Worm (Caenorhabditis elegans) whole organism, L1 larva: ENCODE data around the gene acs-1.
A peak's percentile ranks its signal among the peaks of the same experiment; 100 is the strongest.

Experiments used
- C04F5.9 ChIP-seq: sonication (generic microtip); optimal IDR thresholded peaks from 2 replicates; lab custom pipeline; 2016; ENCODE audit warnings: missing genetic modification characterization, missing compliant biosample characterization
- C16A3.4 ChIP-seq: fragments of 150-350 bp; optimal IDR thresholded peaks from 2 replicates; lab custom pipeline; 2014; ENCODE audit warnings: missing biosample characterization, missing genetic modification characterization
- F16B12.6 ChIP-seq: fragments of 150-350 bp; optimal IDR thresholded peaks from 2 replicates; lab custom pipeline; 2014; ENCODE audit warnings: missing biosample characterization, missing genetic modification characterization
- aha-1 ChIP-seq: fragments of 150-350 bp; optimal IDR thresholded peaks from 2 replicates; lab custom pipeline; 2014; ENCODE audit warnings: missing biosample characterization, missing genetic modification characterization
- aly-2 ChIP-seq: fragments of 150-350 bp; optimal IDR thresholded peaks from 2 replicates; lab custom pipeline; 2014; ENCODE audit warnings: missing biosample characterization, missing genetic modification characterization
- ama-1 ChIP-seq: fragments of 150-350 bp; optimal IDR thresholded peaks from 2 replicates; lab custom pipeline; 2014
- ceh-8 ChIP-seq: fragments of 200-800 bp; sonication (Bioruptor generic); optimal IDR thresholded peaks from 2 replicates; lab custom pipeline; 2018; ENCODE audit warnings: mild to moderate bottlenecking, missing genetic modification characterization, moderate library complexity, missing compliant biosample characterization
- ceh-82 ChIP-seq, 3 experiments: fragments of 150-350 bp in 1 of 3; sonication (generic microtip) in 2 of 3; optimal IDR thresholded peaks; 2 replicates each; lab custom pipeline; 2014 to 2017; ENCODE audit warnings: missing biosample characterization in 3 of 3, missing genetic modification characterization in 3 of 3
- ceh-88 ChIP-seq: fragments of 200-800 bp; sonication (Bioruptor generic); IDR thresholded peaks from 2 replicates; pipeline ENCODE4 v1.3.6; 2022; ENCODE audit warnings: missing genetic modification characterization, missing compliant biosample characterization
- ces-1 ChIP-seq: fragments of 150-350 bp; optimal IDR thresholded peaks from 2 replicates; lab custom pipeline; 2014; ENCODE audit warnings: missing biosample characterization, missing genetic modification reagents, missing genetic modification characterization
- dpl-1 ChIP-seq, 3 experiments: fragments of 150-350 bp in 2 of 3; sonication (generic microtip) in 1 of 3; optimal IDR thresholded peaks; 2 replicates each; lab custom pipeline; 2014 to 2017; ENCODE audit warnings: missing biosample characterization in 3 of 3, missing genetic modification characterization in 3 of 3, missing genetic modification reagents in 3 of 3
- dsc-1 ChIP-seq: sonication (generic microtip); optimal IDR thresholded peaks from 2 replicates; lab custom pipeline; 2016; ENCODE audit warnings: mild to moderate bottlenecking, missing genetic modification characterization, missing compliant biosample characterization
- efl-1 ChIP-seq, 4 experiments: fragments of 150-350 bp; optimal IDR thresholded peaks in 3 of 4; peaks in 1 of 4; 1 replicate in 1 of 4; 2 replicates in 3 of 4; lab custom pipeline; 2014; ENCODE audit warnings: missing biosample characterization in 2 of 4, missing genetic modification characterization in 2 of 4, missing genetic modification reagents in 2 of 4
- egl-27 ChIP-seq, 2 experiments: fragments of 150-350 bp in 1 of 2; sonication (generic microtip); optimal IDR thresholded peaks; 3 replicates each; lab custom pipeline; 2017 to 2018; ENCODE audit warnings: missing biosample characterization in 2 of 2, missing genetic modification characterization in 2 of 2, missing genetic modification reagents in 2 of 2
- elt-2 ChIP-seq: sonication (generic microtip); optimal IDR thresholded peaks from 2 replicates; lab custom pipeline; 2016; ENCODE audit warnings: missing genetic modification characterization, mild to moderate bottlenecking, inconsistent platforms, missing compliant biosample characterization, missing genetic modification reagents
- ets-5 ChIP-seq: fragments of 200-800 bp; sonication (Bioruptor generic); IDR thresholded peaks from 2 replicates; pipeline ENCODE4 v1.3.6; 2022; ENCODE audit warnings: missing genetic modification characterization, missing compliant biosample characterization
- fos-1 ChIP-seq: fragments of 150-350 bp; optimal IDR thresholded peaks from 2 replicates; lab custom pipeline; 2014; ENCODE audit warnings: missing biosample characterization, missing genetic modification characterization
- grh-1 ChIP-seq: fragments of 200-800 bp; sonication (Bioruptor generic); IDR thresholded peaks from 2 replicates; pipeline ENCODE4 v1.3.6; 2022; ENCODE audit warnings: missing genetic modification reagents, missing genetic modification characterization, missing compliant biosample characterization
- hlh-4 ChIP-seq: sonication (generic microtip); optimal IDR thresholded peaks from 2 replicates; lab custom pipeline; 2016; ENCODE audit warnings: mild to moderate bottlenecking, missing genetic modification characterization, missing compliant biosample characterization
- hpl-2 ChIP-seq: fragments of 150-350 bp; optimal IDR thresholded peaks from 2 replicates; lab custom pipeline; 2014; ENCODE audit warnings: missing biosample characterization, missing genetic modification reagents, missing genetic modification characterization
- irx-1 ChIP-seq: sonication (generic microtip); optimal IDR thresholded peaks from 2 replicates; lab custom pipeline; 2016; ENCODE audit warnings: missing genetic modification characterization, missing compliant biosample characterization
- isw-1 ChIP-seq: fragments of 200-800 bp; sonication (Bioruptor generic); IDR thresholded peaks from 2 replicates; pipeline ENCODE4 v1.3.6; 2022; ENCODE audit warnings: missing genetic modification characterization, missing compliant biosample characterization
- jun-1 ChIP-seq: fragments of 150-350 bp; optimal IDR thresholded peaks from 2 replicates; lab custom pipeline; 2014; ENCODE audit warnings: missing biosample characterization, missing genetic modification reagents, missing genetic modification characterization
- lin-15B ChIP-seq: fragments of 150-350 bp; sonication (generic microtip); optimal IDR thresholded peaks from 3 replicates; lab custom pipeline; 2014; ENCODE audit warnings: missing biosample characterization, missing genetic modification characterization
- lin-35 ChIP-seq, 2 experiments: fragments of 150-350 bp; optimal IDR thresholded peaks; 2 replicates each; lab custom pipeline; 2014; ENCODE audit warnings: missing biosample characterization in 2 of 2, missing genetic modification characterization in 2 of 2, missing genetic modification reagents in 2 of 2
- lsy-2 ChIP-seq, 2 experiments: fragments of 150-350 bp; optimal IDR thresholded peaks; 2 replicates each; lab custom pipeline; 2014; ENCODE audit warnings: missing biosample characterization in 2 of 2, missing genetic modification characterization in 2 of 2
- mab-9 ChIP-seq: fragments of 200-800 bp; sonication (Bioruptor generic); IDR thresholded peaks from 2 replicates; pipeline ENCODE4 v1.3.6; 2022; ENCODE audit warnings: missing genetic modification reagents, missing genetic modification characterization, missing compliant biosample characterization
- mef-2 ChIP-seq: fragments of 150-350 bp; optimal IDR thresholded peaks from 2 replicates; lab custom pipeline; 2014; ENCODE audit warnings: missing biosample characterization, missing genetic modification characterization
- nhr-11 ChIP-seq: fragments of 150-350 bp; optimal IDR thresholded peaks from 2 replicates; lab custom pipeline; 2014; ENCODE audit warnings: missing biosample characterization, missing genetic modification characterization
- nhr-20 ChIP-seq: sonication (generic microtip); optimal IDR thresholded peaks from 2 replicates; lab custom pipeline; 2016; ENCODE audit warnings: mild to moderate bottlenecking, missing genetic modification characterization, missing compliant biosample characterization
- nhr-237 ChIP-seq: fragments of 150-350 bp; optimal IDR thresholded peaks from 2 replicates; lab custom pipeline; 2014; ENCODE audit warnings: missing biosample characterization, missing genetic modification characterization
- nhr-28 ChIP-seq: fragments of 150-350 bp; optimal IDR thresholded peaks from 2 replicates; lab custom pipeline; 2014; ENCODE audit warnings: missing biosample characterization, missing genetic modification characterization
- nhr-47 ChIP-seq: sonication (generic microtip); optimal IDR thresholded peaks from 2 replicates; lab custom pipeline; 2016; ENCODE audit warnings: mild to moderate bottlenecking, missing genetic modification characterization, moderate library complexity, missing compliant biosample characterization
- nhr-77 ChIP-seq: fragments of 150-350 bp; optimal IDR thresholded peaks from 2 replicates; lab custom pipeline; 2014; ENCODE audit warnings: missing biosample characterization, missing genetic modification characterization
- nhr-84 ChIP-seq: sonication (generic microtip); optimal IDR thresholded peaks from 2 replicates; lab custom pipeline; 2017; ENCODE audit warnings: missing biosample characterization, missing genetic modification characterization
- nhr-85 ChIP-seq: sonication (generic microtip); peaks from one replicate; lab custom pipeline; 2016; ENCODE audit warnings: missing genetic modification characterization, inconsistent platforms, missing compliant biosample characterization
- nhr-90 ChIP-seq: sonication (generic microtip); optimal IDR thresholded peaks from 2 replicates; lab custom pipeline; 2016; ENCODE audit warnings: mild to moderate bottlenecking, missing genetic modification characterization, missing compliant biosample characterization; ENCODE audit not compliant: poor library complexity
- pax-3 ChIP-seq: fragments of 200-800 bp; sonication (Bioruptor generic); optimal IDR thresholded peaks from 2 replicates; lab custom pipeline; 2018; ENCODE audit warnings: mild to moderate bottlenecking, missing genetic modification characterization, moderate library complexity, missing compliant biosample characterization
- rnt-1 ChIP-seq: sonication (generic microtip); optimal IDR thresholded peaks from 2 replicates; lab custom pipeline; 2016; ENCODE audit warnings: mild to moderate bottlenecking, missing genetic modification characterization, moderate library complexity, missing compliant biosample characterization
- skn-1 ChIP-seq: fragments of 150-350 bp; optimal IDR thresholded peaks from 2 replicates; lab custom pipeline; 2014; ENCODE audit warnings: missing biosample characterization, missing genetic modification characterization
- snpc-4 ChIP-seq: fragments of 150-350 bp; optimal IDR thresholded peaks from 2 replicates; lab custom pipeline; 2014; ENCODE audit warnings: missing biosample characterization, missing genetic modification characterization
- sptf-1 ChIP-seq: fragments of 150-350 bp; optimal IDR thresholded peaks from 2 replicates; lab custom pipeline; 2014; ENCODE audit warnings: missing biosample characterization, missing genetic modification characterization
- swsn-7 ChIP-seq: sonication (generic microtip); optimal IDR thresholded peaks from 2 replicates; lab custom pipeline; 2016; ENCODE audit warnings: missing genetic modification characterization, missing compliant biosample characterization
- unc-62 ChIP-seq: fragments of 150-350 bp; optimal IDR thresholded peaks from 2 replicates; lab custom pipeline; 2014; ENCODE audit warnings: missing biosample characterization, missing genetic modification reagents, missing genetic modification characterization
- unc-86 ChIP-seq: sonication (generic microtip); optimal IDR thresholded peaks from 2 replicates; lab custom pipeline; 2016; ENCODE audit warnings: missing genetic modification characterization, missing compliant biosample characterization
- unc-98 ChIP-seq: fragments of 200-800 bp; sonication (Bioruptor generic); IDR thresholded peaks from 2 replicates; pipeline ENCODE4 v1.3.6; 2022; ENCODE audit warnings: missing genetic modification characterization, missing compliant biosample characterization
- xbp-1 ChIP-seq: sonication (generic microtip); optimal IDR thresholded peaks from 2 replicates; lab custom pipeline; 2016; ENCODE audit warnings: missing genetic modification characterization, missing compliant biosample characterization
- ztf-4 ChIP-seq: fragments of 150-350 bp; optimal IDR thresholded peaks from 2 replicates; lab custom pipeline; 2014; ENCODE audit warnings: missing biosample characterization, missing genetic modification characterization

Gene acs-1

ce11 chrV:6516491-6517304, 8.1 kb upstream of the acs-1 start, which contains the start of gene mdh-1 (continued):
- TF ChIP-seq mab-9 (GFP tag; lab: Robert Waterston, UW) = no peak
- TF ChIP-seq, all 84 proteins: peak for 13

DNA sequence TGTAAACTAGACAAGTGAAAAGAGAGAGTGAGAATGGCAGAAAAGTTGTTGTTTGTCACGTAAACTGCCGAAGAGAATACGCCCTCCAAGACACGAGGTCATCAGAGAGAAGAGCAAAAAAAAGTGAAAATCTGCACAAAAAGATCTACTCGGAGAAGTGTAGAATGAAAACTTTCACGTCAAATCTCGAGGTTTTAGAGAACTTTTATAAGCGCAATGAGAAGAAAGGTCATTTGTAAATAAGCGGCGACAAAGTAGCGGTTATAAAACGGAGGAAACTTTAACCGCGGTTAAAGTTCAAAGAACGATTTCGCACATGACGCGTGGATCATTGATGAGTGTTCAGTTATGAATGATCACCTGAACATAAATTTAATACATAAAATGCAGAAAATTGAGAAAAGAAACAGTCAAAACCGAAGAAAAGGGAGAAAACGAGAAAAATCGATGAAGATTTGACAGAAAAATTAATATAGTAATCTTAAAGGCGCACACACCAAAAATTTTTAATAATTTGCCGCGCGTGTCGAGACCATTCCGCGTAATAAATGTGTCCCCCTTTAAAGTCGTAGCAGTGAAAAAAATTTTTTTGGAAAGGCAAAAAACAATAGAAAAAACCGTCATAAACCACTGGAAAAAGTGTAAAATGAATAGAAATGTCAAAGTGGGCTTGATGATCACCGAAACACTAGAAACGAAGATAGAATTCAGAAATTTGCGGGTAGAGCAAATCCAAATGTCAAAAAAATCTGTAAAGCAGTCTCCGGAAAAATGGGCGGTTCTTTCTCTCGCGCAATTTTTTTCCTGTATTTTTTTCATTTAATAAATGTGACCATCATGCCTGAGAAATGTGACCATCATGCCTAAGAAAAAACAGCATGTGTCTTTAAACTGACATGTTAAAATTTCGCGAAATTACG, 7.2 kb upstream of the acs-1 start:
- TF ChIP-seq nhr-237 (tag; lab: Kevin White, UChicago) = no peak
- TF ChIP-seq hlh-4 (tag; lab: Kevin White, UChicago) = no peak
- peak; percentile 40 for TF ChIP-seq nhr-90 (tag; lab: Kevin White, UChicago)
- TF ChIP-seq lsy-2 (tag; optimal IDR thresholded peaks at IDR 0.05; lab: Kevin White, UChicago) = peak; percentile 8 to 33
- no peak for TF ChIP-seq ceh-82 (tag; optimal IDR thresholded peaks at IDR 0.05; lab: Kevin White, UChicago)
- TF ChIP-seq C16A3.4 = peak; percentile 26
- no peak for TF ChIP-seq nhr-84 (tag; lab: Kevin White, UChicago)
- TF ChIP-seq ets-5 (GFP tag; lab: Robert Waterston, UW) = no peak
- TF ChIP-seq unc-86 (tag; lab: Kevin White, UChicago) = no peak
- TF ChIP-seq skn-1 (tag; lab: Kevin White, UChicago) = no peak
- TF ChIP-seq fos-1 (tag; lab: Kevin White, UChicago) = no peak
- TF ChIP-seq nhr-47 (tag; lab: Kevin White, UChicago) = no peak
- TF ChIP-seq xbp-1 = no peak
- TF ChIP-seq swsn-7 (tag; lab: Kevin White, UChicago) = peak; percentile 27
- TF ChIP-seq F16B12.6 (tag; lab: Kevin White, UChicago) = no peak
- TF ChIP-seq nhr-20 (tag; lab: Kevin White, UChicago) = peak; percentile 55
- no peak for TF ChIP-seq isw-1 (GFP tag; lab: Robert Waterston, UW)
- no peak for TF ChIP-seq dpl-1 (GFP tag; optimal IDR thresholded peaks at IDR 0.05; lab: Kevin White, UChicago)
- TF ChIP-seq aly-2 (tag; lab: Kevin White, UChicago) = no peak
- no peak for TF ChIP-seq mef-2
- TF ChIP-seq egl-27 (tag; optimal IDR thresholded peaks at IDR 0.05; lab: Kevin White, UChicago) = no peak
- TF ChIP-seq snpc-4 (tag; lab: Kevin White, UChicago) = no peak
- no peak for TF ChIP-seq sptf-1 (tag; lab: Kevin White, UChicago)
- no peak for TF ChIP-seq hpl-2 (GFP tag; lab: Kevin White, UChicago)
- TF ChIP-seq ztf-4 (tag; lab: Kevin White, UChicago) = peak; percentile 51
- no peak for TF ChIP-seq unc-62 (GFP tag; lab: Kevin White, UChicago)
- TF ChIP-seq aha-1 = peak; percentile 49
- TF ChIP-seq dsc-1 (tag; lab: Kevin White, UChicago) = no peak
- no peak for TF ChIP-seq nhr-77 (tag; lab: Kevin White, UChicago)
- TF ChIP-seq unc-98 (GFP tag; lab: Robert Waterston, UW) = no peak
- TF ChIP-seq grh-1 (GFP tag; lab: Robert Waterston, UW) = no peak
- TF ChIP-seq C04F5.9 (tag; lab: Kevin White, UChicago) = no peak
- TF ChIP-seq nhr-11 (tag; lab: Kevin White, UChicago) = no peak
- TF ChIP-seq lin-15B (tag; lab: Kevin White, UChicago) = no peak
- no peak for TF ChIP-seq pax-3 (tag; lab: Kevin White, UChicago)
- no peak for TF ChIP-seq ceh-8 (GFP tag; lab: Kevin White, UChicago)
- no peak for TF ChIP-seq nhr-28
- no peak for TF ChIP-seq ceh-88
- peak; percentile 31 for TF ChIP-seq ama-1 (lab: Kevin White, UChicago)
- TF ChIP-seq efl-1 (optimal IDR thresholded peaks at IDR 0.05; lab: Kevin White, UChicago) = no peak
- peak in 1 of 2 experiments; percentile 86 for TF ChIP-seq efl-1 (GFP tag; optimal IDR thresholded peaks at IDR 0.05 in 1 of 2; lab: Kevin White, UChicago)
- TF ChIP-seq irx-1 (tag; lab: Kevin White, UChicago) = peak; percentile 6
- no peak for TF ChIP-seq jun-1 (tag; lab: Kevin White, UChicago)
- TF ChIP-seq ces-1 (GFP tag; lab: Kevin White, UChicago) = no peak
- TF ChIP-seq nhr-85 (tag; lab: Kevin White, UChicago) = peak; percentile 88
- TF ChIP-seq lin-35 (GFP tag; optimal IDR thresholded peaks at IDR 0.05; lab: Kevin White, UChicago) = peak; percentile 22 to 29
- no peak for TF ChIP-seq elt-2 (tag; lab: Kevin White, UChicago)
- TF ChIP-seq rnt-1 (tag; lab: Kevin White, UChicago) = peak; percentile 52
